Worm (Caenorhabditis elegans) whole organism, early embryonic: ENCODE data around the gene ctf-4.

Experiments
- F13C5.2 ChIP-seq: sonication (generic microtip); optimal IDR thresholded peaks from 2 replicates; lab custom pipeline; 2017; ENCODE audit warnings: mild to moderate bottlenecking, missing genetic modification characterization, inconsistent platforms, missing compliant biosample characterization
- aly-1 ChIP-seq: sonication (generic microtip); optimal IDR thresholded peaks from 2 replicates; lab custom pipeline; 2016; ENCODE audit warnings: missing genetic modification characterization, missing compliant biosample characterization
- ama-1 ChIP-seq: fragments of 150-350 bp; optimal IDR thresholded peaks from 2 replicates; lab custom pipeline; 2014
- ceh-13 ChIP-seq: fragments of 200-800 bp; sonication (Bioruptor generic); optimal IDR thresholded peaks from 2 replicates; lab custom pipeline; 2018; ENCODE audit warnings: mild to moderate bottlenecking, missing genetic modification characterization, missing compliant biosample characterization
- flt-1 ChIP-seq: fragments of 200-800 bp; sonication (Bioruptor generic); IDR thresholded peaks from 2 replicates; pipeline ENCODE4 v1.3.6; 2022; ENCODE audit warnings: missing genetic modification characterization, missing compliant biosample characterization
- hmbx-1 ChIP-seq: sonication (generic microtip); optimal IDR thresholded peaks from 2 replicates; lab custom pipeline; 2016; ENCODE audit warnings: mild to moderate bottlenecking, missing genetic modification characterization, missing compliant biosample characterization
- hmg-4 ChIP-seq: fragments of 200-800 bp; sonication (Bioruptor generic); optimal IDR thresholded peaks from 2 replicates; lab custom pipeline; 2018; ENCODE audit warnings: mild to moderate bottlenecking, missing genetic modification characterization, missing compliant biosample characterization
- hnd-1 ChIP-seq: sonication (generic microtip); optimal IDR thresholded peaks from 2 replicates; lab custom pipeline; 2016; ENCODE audit warnings: missing genetic modification characterization, missing compliant biosample characterization
- pes-1 ChIP-seq: fragments of 200-800 bp; sonication (Bioruptor generic); IDR thresholded peaks from 2 replicates; pipeline ENCODE4 v1.3.6; 2022; ENCODE audit warnings: missing genetic modification reagents, missing genetic modification characterization, missing compliant biosample characterization
- scrt-1 ChIP-seq: fragments of 200-800 bp; sonication (Bioruptor generic); IDR thresholded peaks from 2 replicates; pipeline ENCODE4 v1.3.6; 2022; ENCODE audit warnings: missing genetic modification characterization, missing compliant biosample characterization
- sea-1 ChIP-seq: fragments of 200-800 bp; sonication (Bioruptor generic); conservative IDR thresholded peaks from 2 replicates; pipeline ENCODE4 v1.3.6; 2022; ENCODE audit warnings: missing genetic modification characterization, missing compliant biosample characterization
- tbx-11 ChIP-seq: fragments of 200-800 bp; sonication (Bioruptor generic); IDR thresholded peaks from 2 replicates; pipeline ENCODE4 v1.3.6; 2022; ENCODE audit warnings: missing genetic modification characterization, missing compliant biosample characterization
- tbx-37 ChIP-seq: fragments of 200-800 bp; sonication (Bioruptor generic); conservative IDR thresholded peaks from 2 replicates; pipeline ENCODE4 v1.3.6; 2022; ENCODE audit warnings: missing genetic modification reagents, missing genetic modification characterization, missing compliant biosample characterization
- tra-4 ChIP-seq: sonication (generic microtip); optimal IDR thresholded peaks from 2 replicates; lab custom pipeline; 2017; ENCODE audit warnings: missing genetic modification characterization, missing compliant biosample characterization

ce11 chrV:11007651-11008050 is 42.3 kb upstream of the ctf-4 start:
- TF ChIP-seq tbx-37 (GFP tag; lab: Robert Waterston, UW), result no peak
- no peak for TF ChIP-seq tra-4 (tag; lab: Kevin White, UChicago)
- TF ChIP-seq flt-1 (GFP tag; lab: Robert Waterston, UW), result no peak
- TF ChIP-seq ama-1 (lab: Kevin White, UChicago), result no peak
- no peak for TF ChIP-seq ceh-13 (GFP tag; lab: Kevin White, UChicago)
- TF ChIP-seq hmg-4 (GFP tag; lab: Kevin White, UChicago), result no peak
- TF ChIP-seq hmbx-1 (tag; lab: Kevin White, UChicago), result no peak
- TF ChIP-seq sea-1 (GFP tag; lab: Robert Waterston, UW), result no peak
- TF ChIP-seq pes-1 (GFP tag; lab: Robert Waterston, UW), result no peak
- TF ChIP-seq scrt-1 (GFP tag; lab: Robert Waterston, UW), result no peak
- no peak for TF ChIP-seq aly-1 (tag; lab: Kevin White, UChicago)
- no peak for TF ChIP-seq tbx-11 (GFP tag; lab: Robert Waterston, UW)
- no peak for TF ChIP-seq hnd-1 (tag; lab: Kevin White, UChicago)
- no peak for TF ChIP-seq F13C5.2 (tag; lab: Kevin White, UChicago)
